Worm (Caenorhabditis elegans) whole organism, young adult: Measurements from ENCODE around the gene C48D1.5.

Source experiments
- B0336.3 ChIP-seq: fragments of 200-800 bp; sonication (Bioruptor generic); IDR thresholded peaks from 2 replicates; pipeline ENCODE4 v1.3.6; 2022; ENCODE audit warnings: missing genetic modification characterization, missing compliant biosample characterization
- C06A6.2 ChIP-seq: fragments of 200-800 bp; sonication (Bioruptor generic); conservative IDR thresholded peaks from 2 replicates; pipeline ENCODE4 v1.3.6; 2022; ENCODE audit warnings: missing genetic modification characterization, missing compliant biosample characterization
- F49E8.2 ChIP-seq: sonication (generic microtip); optimal IDR thresholded peaks from 3 replicates; lab custom pipeline; 2017; ENCODE audit warnings: missing genetic modification characterization, mild to moderate bottlenecking, missing compliant biosample characterization, antibody characterized with exemption, moderate library complexity; ENCODE audit not compliant: insufficient read depth
- F55B11.4 ChIP-seq: sonication (generic microtip); optimal IDR thresholded peaks from 2 replicates; lab custom pipeline; 2016; ENCODE audit warnings: missing compliant biosample characterization, missing genetic modification characterization, borderline replicate concordance; ENCODE audit not compliant: insufficient read depth
- F57C9.4 ChIP-seq: sonication (generic microtip); optimal IDR thresholded peaks from 2 replicates; lab custom pipeline; 2017; ENCODE audit warnings: mild to moderate bottlenecking, missing genetic modification characterization, missing compliant biosample characterization
- T07F8.4 ChIP-seq: sonication (generic microtip); optimal IDR thresholded peaks from 2 replicates; lab custom pipeline; 2016; ENCODE audit warnings: mild to moderate bottlenecking, missing genetic modification characterization, moderate library complexity, missing compliant biosample characterization
- Y56A3A.18 ChIP-seq: fragments of 200-800 bp; sonication (Bioruptor generic); IDR thresholded peaks from 2 replicates; pipeline ENCODE4 v1.3.6; 2022; ENCODE audit warnings: missing genetic modification reagents, missing genetic modification characterization, missing compliant biosample characterization
- ZK185.1 ChIP-seq: sonication (generic microtip); optimal IDR thresholded peaks from 2 replicates; lab custom pipeline; 2016; ENCODE audit warnings: mild to moderate bottlenecking, missing genetic modification characterization, missing compliant biosample characterization; ENCODE audit not compliant: poor library complexity, severe bottlenecking
- attf-3 ChIP-seq: fragments of 200-800 bp; sonication (Bioruptor generic); conservative IDR thresholded peaks from 2 replicates; pipeline ENCODE4 v1.3.6; 2022; ENCODE audit warnings: missing genetic modification reagents, missing genetic modification characterization, missing compliant biosample characterization
- cebp-2 ChIP-seq: fragments of 200-800 bp; sonication (Bioruptor generic); IDR thresholded peaks from 2 replicates; pipeline ENCODE4 v1.3.6; 2022; ENCODE audit warnings: missing genetic modification characterization, missing compliant biosample characterization
- ceh-27 ChIP-seq: fragments of 200-800 bp; sonication (Bioruptor generic); optimal IDR thresholded peaks from 2 replicates; lab custom pipeline; 2018; ENCODE audit warnings: mild to moderate bottlenecking, missing genetic modification characterization, moderate library complexity, missing compliant biosample characterization
- ceh-40 ChIP-seq: fragments of 200-800 bp; sonication (Bioruptor generic); IDR thresholded peaks from 2 replicates; pipeline ENCODE4 v1.3.6; 2022; ENCODE audit warnings: missing genetic modification characterization, missing compliant biosample characterization
- ceh-91 ChIP-seq: fragments of 200-800 bp; sonication (Bioruptor generic); IDR thresholded peaks from 2 replicates; pipeline ENCODE4 v1.3.6; 2022; ENCODE audit warnings: missing genetic modification reagents, missing genetic modification characterization, missing compliant biosample characterization
- ekl-4 ChIP-seq: fragments of 200-800 bp; sonication (Bioruptor generic); IDR thresholded peaks from 2 replicates; pipeline ENCODE4 v1.3.6; 2022; ENCODE audit warnings: missing genetic modification reagents, missing genetic modification characterization, missing compliant biosample characterization
- ets-4 ChIP-seq: fragments of 200-800 bp; sonication (Bioruptor generic); optimal IDR thresholded peaks from 2 replicates; lab custom pipeline; 2018; ENCODE audit warnings: mild to moderate bottlenecking, missing genetic modification characterization, missing compliant biosample characterization
- hlh-12 ChIP-seq: sonication (generic microtip); optimal IDR thresholded peaks from 2 replicates; lab custom pipeline; 2016; ENCODE audit warnings: missing genetic modification characterization, missing compliant biosample characterization
- let-526 ChIP-seq: fragments of 200-800 bp; sonication (Bioruptor generic); IDR thresholded peaks from 2 replicates; pipeline ENCODE4 v1.3.6; 2022; ENCODE audit warnings: missing genetic modification reagents, missing genetic modification characterization, missing compliant biosample characterization
- let-607 ChIP-seq, 2 experiments: fragments of 200-800 bp in 1 of 2; sonication (Bioruptor generic) in 1 of 2; sonication (generic microtip) in 1 of 2; optimal IDR thresholded peaks; 2 replicates each; lab custom pipeline; 2016 to 2018; ENCODE audit warnings: mild to moderate bottlenecking in 2 of 2, missing compliant biosample characterization in 2 of 2, missing genetic modification characterization in 2 of 2, moderate library complexity in 2 of 2, missing genotype in 1 of 2
- lin-26 ChIP-seq: fragments of 200-800 bp; sonication (Bioruptor generic); IDR thresholded peaks from 2 replicates; pipeline ENCODE4 v1.3.6; 2022; ENCODE audit warnings: missing genetic modification reagents, missing genetic modification characterization, missing compliant biosample characterization
- lin-35 ChIP-seq, 3 experiments: fragments of 150-350 bp in 2 of 3; sonication (generic microtip) in 1 of 3; optimal IDR thresholded peaks; 2 replicates each; lab custom pipeline; 2014 to 2018; ENCODE audit warnings: missing biosample characterization in 3 of 3, missing genetic modification characterization in 3 of 3, missing genetic modification reagents in 3 of 3
- lsy-27 ChIP-seq: sonication (generic microtip); optimal IDR thresholded peaks from 2 replicates; lab custom pipeline; 2017; ENCODE audit warnings: missing genetic modification characterization, mild to moderate bottlenecking, missing compliant biosample characterization, antibody characterized with exemption, missing genotype, borderline replicate concordance; ENCODE audit not compliant: insufficient read depth
- madf-6 ChIP-seq: fragments of 200-800 bp; sonication (Bioruptor generic); IDR thresholded peaks from 2 replicates; pipeline ENCODE4 v1.3.6; 2022; ENCODE audit warnings: missing genetic modification reagents, missing genetic modification characterization, missing compliant biosample characterization
- madf-8 ChIP-seq: fragments of 200-800 bp; sonication (Bioruptor generic); conservative IDR thresholded peaks from 2 replicates; pipeline ENCODE4 v1.3.6; 2022; ENCODE audit warnings: missing genetic modification reagents, missing genetic modification characterization, missing compliant biosample characterization
- mcd-1 ChIP-seq: fragments of 200-800 bp; sonication (Bioruptor generic); IDR thresholded peaks from 2 replicates; pipeline ENCODE4 v1.3.6; 2022; ENCODE audit warnings: missing genetic modification reagents, missing genetic modification characterization, missing compliant biosample characterization
- mxl-1 ChIP-seq: sonication (generic microtip); optimal IDR thresholded peaks from 2 replicates; lab custom pipeline; 2016; ENCODE audit warnings: missing genetic modification characterization, missing compliant biosample characterization
- nhr-179 ChIP-seq: sonication (generic microtip); optimal IDR thresholded peaks from 2 replicates; lab custom pipeline; 2016; ENCODE audit warnings: mild to moderate bottlenecking, missing genetic modification characterization, missing compliant biosample characterization
- nhr-27 ChIP-seq: fragments of 200-800 bp; sonication (Bioruptor generic); optimal IDR thresholded peaks from 2 replicates; lab custom pipeline; 2018; ENCODE audit warnings: mild to moderate bottlenecking, missing genetic modification characterization, moderate library complexity, missing compliant biosample characterization
- nhr-90 ChIP-seq: sonication (generic microtip); optimal IDR thresholded peaks from 2 replicates; lab custom pipeline; 2016; ENCODE audit warnings: missing genotype, mild to moderate bottlenecking, missing genetic modification characterization, missing compliant biosample characterization
- pha-4 ChIP-seq: fragments of 150-350 bp; sonication (generic microtip); optimal IDR thresholded peaks from 2 replicates; lab custom pipeline; 2014; ENCODE audit warnings: missing biosample characterization, missing genetic modification reagents, missing genetic modification characterization
- sea-2 ChIP-seq: fragments of 200-800 bp; sonication (Bioruptor generic); IDR thresholded peaks from 2 replicates; pipeline ENCODE4 v1.3.6; 2022; ENCODE audit warnings: missing genetic modification characterization, missing compliant biosample characterization
- tbx-9 ChIP-seq: sonication (generic microtip); optimal IDR thresholded peaks from 2 replicates; lab custom pipeline; 2016; ENCODE audit warnings: borderline replicate concordance, missing genetic modification characterization, inconsistent platforms, missing compliant biosample characterization
- tlf-1 ChIP-seq: fragments of 200-800 bp; sonication (Bioruptor generic); optimal IDR thresholded peaks from 2 replicates; lab custom pipeline; 2018; ENCODE audit warnings: mild to moderate bottlenecking, missing genetic modification characterization, missing compliant biosample characterization
- xnd-1 ChIP-seq: sonication (generic microtip); optimal IDR thresholded peaks from 2 replicates; lab custom pipeline; 2016; ENCODE audit warnings: missing genotype, missing genetic modification reagents, missing genetic modification characterization, missing compliant biosample characterization
- zfh-2 ChIP-seq: fragments of 200-800 bp; sonication (Bioruptor generic); conservative IDR thresholded peaks from 2 replicates; pipeline ENCODE4 v1.3.6; 2022; ENCODE audit warnings: missing genetic modification reagents, missing genetic modification characterization, missing compliant biosample characterization
- ztf-26 ChIP-seq: sonication (generic microtip); optimal IDR thresholded peaks from 2 replicates; lab custom pipeline; 2017; ENCODE audit warnings: missing genetic modification characterization, missing compliant biosample characterization
- ztf-28 ChIP-seq: fragments of 200-800 bp; sonication (Bioruptor generic); IDR thresholded peaks from 2 replicates; pipeline ENCODE4 v1.3.6; 2022; ENCODE audit warnings: missing genetic modification reagents, missing genetic modification characterization, missing compliant biosample characterization
- ztf-3 ChIP-seq: fragments of 200-800 bp; sonication (Bioruptor generic); optimal IDR thresholded peaks from 2 replicates; lab custom pipeline; 2018; ENCODE audit warnings: mild to moderate bottlenecking, missing genetic modification characterization, missing compliant biosample characterization

The C48D1.5 gene

ce11 chrIV:13253841-13254240 lies 32.1 kb downstream of the C48D1.5 start, which contains the start of gene ttr-45 (continued):
- TF ChIP-seq sea-2 (no peak), C06A6.2 (GFP tag; lab: Robert Waterston, UW) (no peak), let-526 (GFP tag; lab: Robert Waterston, UW) (no peak), F57C9.4 (tag; lab: Kevin White, UChicago) (no peak), attf-3 (GFP tag; lab: Robert Waterston, UW) (no peak), ZK185.1 (tag; lab: Kevin White, UChicago) (no peak), ets-4 (GFP tag; lab: Kevin White, UChicago) (peak; percentile 19), ztf-3 (GFP tag; lab: Kevin White, UChicago) (no peak), ceh-91 (no peak), ztf-28 (no peak), lin-26 (no peak), Y56A3A.18 (GFP tag; lab: Robert Waterston, UW) (0 out of 2 replicates have a peak, but pooled peaks have one; percentile 12), madf-6 (no peak), nhr-90 (tag; lab: Kevin White, UChicago) (peak; percentile 5)
- TF ChIP-seq, all 124 proteins: peak for 17

DNA sequence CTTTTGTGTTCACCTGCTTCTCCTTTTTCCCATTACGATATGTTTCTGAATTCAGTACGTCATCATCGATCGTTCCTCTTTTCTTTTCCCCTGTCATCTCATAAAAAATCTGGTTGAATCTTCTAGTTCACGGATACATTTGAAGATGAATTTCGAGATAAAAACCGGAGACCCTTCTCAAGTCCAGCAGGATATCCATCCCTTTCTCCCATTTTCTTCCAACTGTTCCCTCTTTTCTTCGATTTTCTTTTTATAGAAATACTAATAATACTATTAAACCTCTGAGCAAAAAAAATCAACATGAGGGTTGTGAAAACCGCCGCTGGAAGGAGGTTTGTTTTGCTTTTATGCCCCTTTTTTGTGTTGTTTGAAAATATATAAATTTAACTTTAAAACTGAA lies 34.1 kb downstream of the C48D1.5 start, which contains the start of gene bus-12:
bus-12 (plus strand) TSS at position 301 of the 400 bp plus-strand sequence.
- TF ChIP-seq ceh-27 (GFP tag; lab: Kevin White, UChicago): no peak
- TF ChIP-seq mxl-1: no peak
- no peak for TF ChIP-seq ztf-26 (tag; lab: Kevin White, UChicago)
- TF ChIP-seq F55B11.4 (tag; lab: Kevin White, UChicago): no peak
- no peak for TF ChIP-seq tlf-1
- no peak for TF ChIP-seq B0336.3 (GFP tag; lab: Robert Waterston, UW)
- TF ChIP-seq xnd-1 (tag; lab: Kevin White, UChicago): no peak
- no peak for TF ChIP-seq let-607 (tag; optimal IDR thresholded peaks at IDR 0.05; lab: Kevin White, UChicago)
- TF ChIP-seq ekl-4 (GFP tag; lab: Robert Waterston, UW): no peak
- TF ChIP-seq nhr-179 (tag; lab: Kevin White, UChicago): no peak
- TF ChIP-seq madf-8 (GFP tag; lab: Robert Waterston, UW): no peak
- no peak for TF ChIP-seq mcd-1
- no peak for TF ChIP-seq T07F8.4 (tag; lab: Kevin White, UChicago)
- TF ChIP-seq lsy-27: no peak
- no peak for TF ChIP-seq lin-35 (GFP tag; optimal IDR thresholded peaks at IDR 0.05; lab: Kevin White, UChicago)
- TF ChIP-seq hlh-12 (tag; lab: Kevin White, UChicago): no peak
- no peak for TF ChIP-seq nhr-27 (tag; lab: Kevin White, UChicago)
- no peak for TF ChIP-seq pha-4

- TF ChIP-seq lsy-27 (no peak), mxl-1 (no peak), ceh-40 (no peak)
- TF ChIP-seq, all 124 proteins: peak for 0
Measured at ce11 chrIV:13258872-13259271, 37.1 kb downstream of the C48D1.5 start, which contains the start of gene JC8.16. Gene JC8.16 (plus strand): TSS chrIV:13259172.

ce11 chrIV:13261778-13262177 lies 40.0 kb downstream of the C48D1.5 start:
- TF ChIP-seq cebp-2: 0 out of 2 replicates have a peak, but pooled peaks have one; percentile 62
- TF ChIP-seq zfh-2 (GFP tag; lab: Robert Waterston, UW): peak; percentile 73
- no peak for TF ChIP-seq tbx-9
- no peak for TF ChIP-seq F49E8.2 (tag; lab: Kevin White, UChicago)
- TF ChIP-seq, all 124 proteins: peak for 2
